ENCODE assay signal across 4 worm cellular contexts in genomic region chrV:1326067-1326466, ce11.
TF ChIP-seq lines count a peak whose summit lies in the region.

No protein-coding gene starts in this region.

TF ChIP-seq in whole organism, L1 larva, 84 proteins besides CTCF, POLR2A, EP300 and RAD21:
- TF ChIP-seq lin-14 (GFP tag; optimal IDR thresholded peaks at IDR 0.05; lab: Kevin White, UChicago) (peak; percentile 16), nhr-85 (tag; lab: Kevin White, UChicago) (no peak), dsc-1 (tag; optimal IDR thresholded peaks at IDR 0.05; lab: Kevin White, UChicago) (peak; percentile 44), hpl-2 (GFP tag; optimal IDR thresholded peaks at IDR 0.05; lab: Kevin White, UChicago) (no peak), rnt-1 (tag; optimal IDR thresholded peaks at IDR 0.05; lab: Kevin White, UChicago) (peak; percentile 17), skn-1 (tag; optimal IDR thresholded peaks at IDR 0.05; lab: Kevin White, UChicago) (no peak)

TF ChIP-seq in whole organism, L4 larva, 104 proteins besides CTCF, POLR2A, EP300 and RAD21:
- TF ChIP-seq nhr-41 (GFP tag; IDR thresholded peaks at IDR 0.05; lab: Robert Waterston, UW) (no peak), daf-16 (GFP tag; optimal IDR thresholded peaks at IDR 0.05; lab: Kevin White, UChicago) (peak in 1 of 2 experiments; percentile 53), daf-16 (tag; optimal IDR thresholded peaks at IDR 0.05; lab: Kevin White, UChicago) (no peak), unc-62 (GFP tag; optimal IDR thresholded peaks at IDR 0.05 in 1 of 2; lab: Kevin White, UChicago) (peak in 1 of 2 experiments; percentile 83), unc-62 (tag; optimal IDR thresholded peaks at IDR 0.05; lab: Kevin White, UChicago) (no peak), aha-1 (tag; lab: Kevin White, UChicago) (peak; percentile 33)

TF ChIP-seq in whole organism, late embryonic, 69 proteins besides CTCF, POLR2A, EP300 and RAD21:
- TF ChIP-seq ama-1 (optimal IDR thresholded peaks at IDR 0.05; lab: Kevin White, UChicago) (no peak), tbx-7 (tag; optimal IDR thresholded peaks at IDR 0.05; lab: Kevin White, UChicago) (no peak), pros-1 (tag; optimal IDR thresholded peaks at IDR 0.05; lab: Kevin White, UChicago) (no peak), pax-1 (tag; optimal IDR thresholded peaks at IDR 0.05; lab: Kevin White, UChicago) (no peak), unc-55 (GFP tag; optimal IDR thresholded peaks at IDR 0.05; lab: Kevin White, UChicago) (peak; percentile 78)

TF ChIP-seq in whole organism, mixed stage, embryonic, 35 proteins besides CTCF, POLR2A, EP300 and RAD21:
- TF ChIP-seq unc-62 (GFP tag; optimal IDR thresholded peaks at IDR 0.05; lab: Kevin White, UChicago) (peak; percentile 72), hlh-1 (tag; optimal IDR thresholded peaks at IDR 0.05; lab: Kevin White, UChicago) (peak; percentile 46), tbx-8 (GFP tag; optimal IDR thresholded peaks at IDR 0.05; lab: Kevin White, UChicago) (no peak), ceh-43 (GFP tag; optimal IDR thresholded peaks at IDR 0.05; lab: Kevin White, UChicago) (no peak)

Comparison
In these comparisons a context has a peak if more than half of its experiments do, and no peak if none do; other contexts are left out.
1. Of the 29 proteins assayed by ChIP-seq in both whole organism, L4 larva and whole organism, L1 larva: peak only in whole organism, L4 larva: aha-1; only in whole organism, L1 larva: none; in both: none; in neither: 27; mixed calls (peak in some experiments, not most) for 1.